Worm (Caenorhabditis elegans): ENCODE data around the gene otub-3.
A peak's percentile ranks its signal among the peaks of the same experiment; 100 is the strongest.

The otub-3 gene

DNA sequence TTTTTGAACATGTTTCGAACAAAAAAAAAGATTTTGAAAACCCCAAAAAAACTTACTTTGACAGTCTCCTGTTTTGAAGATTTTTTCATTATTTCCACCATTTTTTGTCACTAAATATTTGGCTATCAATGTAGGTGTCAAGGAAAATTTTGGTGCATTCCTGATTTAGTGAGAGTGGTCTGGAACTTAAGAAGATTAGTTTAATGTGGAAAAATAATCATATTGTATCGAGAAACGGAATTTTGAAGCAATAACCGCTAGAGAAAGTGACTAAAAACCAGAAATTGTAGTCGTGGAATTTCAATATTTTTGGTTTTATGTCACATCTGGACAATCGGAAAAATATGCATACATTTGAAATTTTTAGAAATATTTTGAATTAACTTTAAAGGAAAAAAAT lies 33.9 kb downstream of the otub-3 start, which contains the start of the genes F20C5.11 and klp-11:
Gene F20C5.11 (minus strand): TSS at position 101 of the 400 bp plus-strand sequence.
Gene klp-11 (minus strand): TSS at position 171 of the 400 bp plus-strand sequence.
- no peak for TF ChIP-seq pha-4 (tag; optimal IDR thresholded peaks at IDR 0.05)
- TF ChIP-seq fos-1 (tag; optimal IDR thresholded peaks at IDR 0.05): no peak
- TF ChIP-seq elt-2 (tag; optimal IDR thresholded peaks at IDR 0.05): no peak
- TF ChIP-seq tbx-2 (tag; optimal IDR thresholded peaks at IDR 0.05): no peak
- no peak for TF ChIP-seq lin-15B (tag; optimal IDR thresholded peaks at IDR 0.05)
- TF ChIP-seq mdl-1 (tag; optimal IDR thresholded peaks at IDR 0.05): no peak
- no peak for TF ChIP-seq skn-1 (tag; optimal IDR thresholded peaks at IDR 0.05)
- no peak for TF ChIP-seq egl-27 (tag; optimal IDR thresholded peaks at IDR 0.05)
- TF ChIP-seq daf-12 (tag; optimal IDR thresholded peaks at IDR 0.05): no peak
- no peak for TF ChIP-seq nhr-25 (tag; optimal IDR thresholded peaks at IDR 0.05)
- TF ChIP-seq fkh-2 (tag; optimal IDR thresholded peaks at IDR 0.05): no peak
- TF ChIP-seq nhr-23 (tag; optimal IDR thresholded peaks at IDR 0.05): no peak
- TF ChIP-seq ztf-4 (tag; optimal IDR thresholded peaks at IDR 0.05): no peak
- no peak for TF ChIP-seq nhr-67 (tag; optimal IDR thresholded peaks at IDR 0.05)
- no peak for TF ChIP-seq ztf-11 (tag; optimal IDR thresholded peaks at IDR 0.05)
- no peak for TF ChIP-seq unc-39 (tag; optimal IDR thresholded peaks at IDR 0.05)
- TF ChIP-seq fkh-10 (GFP tag; optimal IDR thresholded peaks at IDR 0.05): no peak
- no peak for TF ChIP-seq snpc-4 (tag; optimal IDR thresholded peaks at IDR 0.05)
- TF ChIP-seq jun-1 (tag; optimal IDR thresholded peaks at IDR 0.05): no peak
- no peak for TF ChIP-seq lsy-12 (tag; optimal IDR thresholded peaks at IDR 0.05)

ce11 chrIV:8762471-8762870 lies 34.5 kb downstream of the otub-3 start:
- TF ChIP-seq ceh-82 (tag; optimal IDR thresholded peaks at IDR 0.05) (no peak), nhr-23 (tag; optimal IDR thresholded peaks at IDR 0.05) (no peak), mml-1 (tag; optimal IDR thresholded peaks at IDR 0.05) (no peak), nfya-1 (tag; optimal IDR thresholded peaks at IDR 0.05; ENCODE audit: insufficient read depth) (peak; percentile 82), lin-39 (tag; optimal IDR thresholded peaks at IDR 0.05) (peak; percentile 81), hmg-11 (tag; optimal IDR thresholded peaks at IDR 0.05) (peak; percentile 28), snpc-4 (tag; optimal IDR thresholded peaks at IDR 0.05) (peak; percentile 52), fkh-2 (tag; optimal IDR thresholded peaks at IDR 0.05) (no peak), jun-1 (tag; optimal IDR thresholded peaks at IDR 0.05) (no peak), ceh-28 (tag; optimal IDR thresholded peaks at IDR 0.05) (peak; percentile 69), sea-2 (GFP tag; optimal IDR thresholded peaks at IDR 0.05) (peak; percentile 46), lin-15B (tag; optimal IDR thresholded peaks at IDR 0.05) (peak; percentile 37), fkh-10 (GFP tag; optimal IDR thresholded peaks at IDR 0.05) (peak; percentile 48)

DNA sequence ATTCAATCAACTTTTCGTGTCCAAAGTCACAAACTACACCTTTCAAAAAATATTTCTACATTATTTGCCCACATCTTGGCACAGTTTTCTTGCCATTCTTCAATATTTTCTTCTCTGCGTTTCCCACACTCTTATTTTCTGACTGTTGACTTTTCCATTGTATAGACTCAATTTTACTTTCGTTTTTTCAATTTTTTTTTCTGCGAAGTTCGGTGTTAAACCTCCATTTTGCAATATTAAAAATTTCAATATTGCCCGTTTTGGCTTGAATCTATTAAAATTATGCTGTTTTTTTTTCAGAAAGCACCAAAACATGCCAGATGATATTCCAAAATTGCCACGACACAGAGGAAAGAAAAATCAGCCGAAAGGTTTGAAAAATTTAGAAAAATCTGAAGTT lies 36.6 kb downstream of the otub-3 start, which contains the start of gene cdc-50.B:
Gene cdc-50.B (plus strand): TSS at position 301 of the 400 bp plus-strand sequence.
- TF ChIP-seq nhr-77 (tag; optimal IDR thresholded peaks at IDR 0.05) (no peak), unc-39 (tag; optimal IDR thresholded peaks at IDR 0.05) (no peak), pha-4 (tag; optimal IDR thresholded peaks at IDR 0.05) (peak; percentile 84)

ce11 chrIV:8769539-8769938 lies 41.6 kb downstream of the otub-3 start, which contains the start of gene F20C5.5:
F20C5.5 (minus strand) TSS chrIV:8769639.
- TF ChIP-seq snpc-4 (tag; optimal IDR thresholded peaks at IDR 0.05): no peak
- no peak for TF ChIP-seq unc-39 (tag; optimal IDR thresholded peaks at IDR 0.05)
- TF ChIP-seq nhr-43 (tag; optimal IDR thresholded peaks at IDR 0.05; ENCODE audit: poor library complexity, severe bottlenecking): no peak
- no peak for TF ChIP-seq ceh-82 (tag; optimal IDR thresholded peaks at IDR 0.05)
- no peak for TF ChIP-seq nhr-25 (tag; optimal IDR thresholded peaks at IDR 0.05)

ce11 chrIV:8772800-8773256 lies 44.9 kb downstream of the otub-3 start, which contains the start of gene F20C5.6:
F20C5.6 (minus strand) TSS chrIV:8773206.
- TF ChIP-seq lsy-12 (tag; optimal IDR thresholded peaks at IDR 0.05): no peak
- no peak for TF ChIP-seq tbx-2 (tag; optimal IDR thresholded peaks at IDR 0.05)
- TF ChIP-seq jun-1 (tag; optimal IDR thresholded peaks at IDR 0.05): no peak
- no peak for TF ChIP-seq fkh-10 (GFP tag; optimal IDR thresholded peaks at IDR 0.05)
- no peak for TF ChIP-seq nhr-23 (tag; optimal IDR thresholded peaks at IDR 0.05)
- TF ChIP-seq ceh-9 (tag; optimal IDR thresholded peaks at IDR 0.05): no peak
- no peak for TF ChIP-seq ceh-82 (tag; optimal IDR thresholded peaks at IDR 0.05)
- TF ChIP-seq unc-39 (tag; optimal IDR thresholded peaks at IDR 0.05): no peak
- no peak for TF ChIP-seq fos-1 (tag; optimal IDR thresholded peaks at IDR 0.05)
- no peak for TF ChIP-seq ztf-11 (tag; optimal IDR thresholded peaks at IDR 0.05)
- no peak for TF ChIP-seq sea-2 (GFP tag; optimal IDR thresholded peaks at IDR 0.05)
- TF ChIP-seq nhr-77 (tag; optimal IDR thresholded peaks at IDR 0.05): no peak

DNA sequence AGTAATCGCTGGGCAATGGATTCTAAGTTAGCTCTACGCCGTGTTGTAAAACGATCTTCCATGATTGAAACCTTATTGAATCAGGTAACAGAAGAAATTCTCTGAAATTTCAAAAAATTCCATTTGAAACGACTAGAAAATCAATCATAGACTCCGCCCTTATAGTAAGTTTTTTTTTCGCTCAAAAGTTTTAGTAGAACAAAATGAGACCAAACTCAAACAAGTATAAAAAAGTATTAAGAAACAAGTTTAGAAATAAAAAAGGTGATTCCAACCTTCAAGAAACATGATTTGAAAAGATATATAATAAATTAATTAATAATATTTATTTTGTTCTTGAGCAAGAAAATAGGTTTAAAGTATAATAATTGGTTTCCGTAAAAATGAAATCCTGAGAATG lies 50.1 kb downstream of the otub-3 start, which contains the start of gene C33D9.6:
Gene C33D9.6 (minus strand): TSS at position 101 of the 400 bp plus-strand sequence.
- no peak for TF ChIP-seq snpc-4 (tag; optimal IDR thresholded peaks at IDR 0.05)
- no peak for TF ChIP-seq elt-2 (tag; optimal IDR thresholded peaks at IDR 0.05)
- no peak for TF ChIP-seq skn-1 (tag; optimal IDR thresholded peaks at IDR 0.05)
- TF ChIP-seq daf-12 (tag; optimal IDR thresholded peaks at IDR 0.05): no peak
- TF ChIP-seq ZK546.5 (tag; optimal IDR thresholded peaks at IDR 0.05): no peak
- no peak for TF ChIP-seq zag-1 (tag; optimal IDR thresholded peaks at IDR 0.05)
- TF ChIP-seq nhr-11 (tag; optimal IDR thresholded peaks at IDR 0.05): no peak
- TF ChIP-seq fkh-10 (GFP tag; optimal IDR thresholded peaks at IDR 0.05): no peak
- no peak for TF ChIP-seq tbx-2 (tag; optimal IDR thresholded peaks at IDR 0.05)
- TF ChIP-seq lin-15B (tag; optimal IDR thresholded peaks at IDR 0.05): no peak
- TF ChIP-seq elt-3 (tag; optimal IDR thresholded peaks at IDR 0.05): no peak
- no peak for TF ChIP-seq eor-1 (tag; optimal IDR thresholded peaks at IDR 0.05)
- no peak for TF ChIP-seq nhr-12 (tag; optimal IDR thresholded peaks at IDR 0.05)
- TF ChIP-seq ztf-11 (tag; optimal IDR thresholded peaks at IDR 0.05): no peak
- TF ChIP-seq elt-1 (tag; optimal IDR thresholded peaks at IDR 0.05): no peak
- no peak for TF ChIP-seq pha-4 (tag; optimal IDR thresholded peaks at IDR 0.05)
- TF ChIP-seq fkh-2 (tag; optimal IDR thresholded peaks at IDR 0.05): no peak
